Fruit fly (Drosophila melanogaster): ENCODE data around the gene CG17721.

- no peak for TF ChIP-seq EcR (GFP tag; optimal IDR thresholded peaks at IDR 0.05)
- TF ChIP-seq Snoo (tag; optimal IDR thresholded peaks at IDR 0.05): no peak
- no peak for TF ChIP-seq CG34367 (tag; optimal IDR thresholded peaks at IDR 0.05)
- no peak for TF ChIP-seq CG32121 (GFP tag; IDR thresholded peaks at IDR 0.05)
- TF ChIP-seq CG15710 (tag; optimal IDR thresholded peaks at IDR 0.05): no peak
- TF ChIP-seq CG4496 (GFP tag; IDR thresholded peaks at IDR 0.05): no peak
- TF ChIP-seq D1 (tag; optimal IDR thresholded peaks at IDR 0.05): no peak
- no peak for TF ChIP-seq rn (GFP tag; IDR thresholded peaks at IDR 0.05)
- no peak for TF ChIP-seq gl (tag; optimal IDR thresholded peaks at IDR 0.05)
- 0 out of 2 replicates have a peak, but pooled peaks have one; percentile 13 for TF ChIP-seq CG12605 (GFP tag; IDR thresholded peaks at IDR 0.05)
- TF ChIP-seq CG8159 (tag; optimal IDR thresholded peaks at IDR 0.05): no peak
- no peak for TF ChIP-seq CG17806 (tag; optimal IDR thresholded peaks at IDR 0.05)
- TF ChIP-seq CG13204 (GFP tag; optimal IDR thresholded peaks at IDR 0.05): no peak
Measured at dm6 chr3R:11281887-11282286, 46.9 kb downstream of the CG17721 start.
